Fruit fly (Drosophila melanogaster) whole organism, embryonic: Measurements from ENCODE around the gene CG45065.
A peak's percentile ranks its signal among the peaks of the same experiment; 100 is the strongest.

Source experiments
- Asciz ChIP-seq: fragments of 200-800 bp; sonication (Bioruptor generic); optimal IDR thresholded peaks from 2 replicates; lab custom pipeline; 2017; ENCODE audit warnings: missing biosample characterization, mild to moderate bottlenecking, missing genetic modification characterization, missing genetic modification reagents
- Atf6 ChIP-seq: fragments of 200-800 bp; sonication (Bioruptor generic); IDR thresholded peaks from 2 replicates; pipeline ENCODE4 v1.3.6; 2022; ENCODE audit warnings: missing biosample characterization, missing genetic modification characterization
- CG11696 ChIP-seq: fragments of 200-800 bp; sonication (Bioruptor generic); IDR thresholded peaks from 2 replicates; pipeline ENCODE4 v1.3.6; 2022; ENCODE audit warnings: missing biosample characterization, missing genetic modification characterization
- CG12659 ChIP-seq: fragments of 200-800 bp; sonication (Bioruptor generic); optimal IDR thresholded peaks from 3 replicates; lab custom pipeline; 2017; ENCODE audit warnings: mild to moderate bottlenecking, missing biosample characterization, missing genetic modification reagents, missing genetic modification characterization
- CG13296 ChIP-seq: fragments of 200-800 bp; sonication (Bioruptor generic); optimal IDR thresholded peaks from 3 replicates; lab custom pipeline; 2018; ENCODE audit warnings: missing biosample characterization, mild to moderate bottlenecking, missing genetic modification characterization
- CG15479 ChIP-seq: fragments of 200-800 bp; sonication (Bioruptor generic); optimal IDR thresholded peaks from 3 replicates; lab custom pipeline; 2019; ENCODE audit warnings: missing biosample characterization, mild to moderate bottlenecking, missing genetic modification characterization, moderate library complexity
- CG16863 ChIP-seq: fragments of 200-800 bp; sonication (Bioruptor generic); optimal IDR thresholded peaks from 3 replicates; lab custom pipeline; 2016; ENCODE audit warnings: missing biosample characterization, missing genetic modification characterization
- CG17186 ChIP-seq: fragments of 200-800 bp; sonication (Bioruptor generic); optimal IDR thresholded peaks from 3 replicates; lab custom pipeline; 2017; ENCODE audit warnings: missing biosample characterization, missing genetic modification reagents, missing genetic modification characterization
- CG17328 ChIP-seq: fragments of 200-800 bp; sonication (Bioruptor generic); IDR thresholded peaks from 2 replicates; pipeline ENCODE4 v1.3.6; 2022; ENCODE audit warnings: missing biosample characterization, missing genetic modification characterization
- CG17359 ChIP-seq: fragments of 200-800 bp; sonication (Bioruptor generic); optimal IDR thresholded peaks from 3 replicates; lab custom pipeline; 2018; ENCODE audit warnings: missing biosample characterization, mild to moderate bottlenecking, missing genetic modification characterization, moderate library complexity
- CG17829 ChIP-seq: fragments of 200-800 bp; optimal IDR thresholded peaks from 2 replicates; lab custom pipeline; 2019; ENCODE audit warnings: missing biosample characterization, mild to moderate bottlenecking, missing genetic modification characterization, moderate library complexity
- CG18262 ChIP-seq: fragments of 200-800 bp; optimal IDR thresholded peaks from 3 replicates; lab custom pipeline; 2019; ENCODE audit warnings: missing biosample characterization, mild to moderate bottlenecking, missing genetic modification characterization, moderate library complexity
- CG18619 ChIP-seq: fragments of 200-800 bp; sonication (Bioruptor generic); optimal IDR thresholded peaks from 3 replicates; lab custom pipeline; 2017; ENCODE audit warnings: missing biosample characterization, mild to moderate bottlenecking, missing genetic modification characterization
- CG43689 ChIP-seq: fragments of 200-800 bp; sonication (Bioruptor generic); IDR thresholded peaks from 2 replicates; pipeline ENCODE4 v1.3.6; 2022; ENCODE audit warnings: missing biosample characterization, missing genetic modification characterization
- CG4820 ChIP-seq: fragments of 200-800 bp; sonication (Bioruptor generic); optimal IDR thresholded peaks from 3 replicates; lab custom pipeline; 2016; ENCODE audit warnings: missing biosample characterization, missing genetic modification characterization
- CG6175 ChIP-seq: fragments of 200-800 bp; sonication (Bioruptor generic); IDR thresholded peaks from 3 replicates; pipeline ENCODE4 v1.3.6; 2022; ENCODE audit warnings: missing biosample characterization, missing genetic modification characterization
- CG7372 ChIP-seq: fragments of 200-800 bp; sonication (Bioruptor generic); IDR thresholded peaks from 2 replicates; pipeline ENCODE4 v1.3.6; 2022; ENCODE audit warnings: missing biosample characterization, missing genetic modification characterization
- CG7839 ChIP-seq: fragments of 200-800 bp; sonication (Bioruptor generic); optimal IDR thresholded peaks from 3 replicates; lab custom pipeline; 2018; ENCODE audit warnings: missing biosample characterization, mild to moderate bottlenecking, missing genetic modification characterization, moderate library complexity
- CG8388 ChIP-seq: fragments of 200-800 bp; sonication (Bioruptor generic); optimal IDR thresholded peaks from 2 replicates; lab custom pipeline; 2019; ENCODE audit warnings: missing biosample characterization, mild to moderate bottlenecking, missing genetic modification characterization, moderate library complexity
- CG8478 ChIP-seq: fragments of >200 bp; optimal IDR thresholded peaks from 2 replicates; lab custom pipeline; 2018
- CG9932 ChIP-seq: fragments of 200-800 bp; sonication (Bioruptor generic); IDR thresholded peaks from 2 replicates; pipeline ENCODE4 v1.3.6; 2022; ENCODE audit warnings: missing biosample characterization, missing genetic modification characterization
- CoRest ChIP-seq: fragments of 200-800 bp; sonication (Bioruptor generic); optimal IDR thresholded peaks from 3 replicates; lab custom pipeline; 2018; ENCODE audit warnings: missing biosample characterization, mild to moderate bottlenecking, missing genetic modification characterization, moderate library complexity
- CrebB ChIP-seq: fragments of 200-800 bp; sonication (Bioruptor generic); optimal IDR thresholded peaks from 3 replicates; lab custom pipeline; 2018; ENCODE audit warnings: missing biosample characterization, mild to moderate bottlenecking, missing genetic modification characterization
- D19A ChIP-seq: fragments of 200-800 bp; optimal IDR thresholded peaks from 3 replicates; lab custom pipeline; 2019; ENCODE audit warnings: missing biosample characterization, mild to moderate bottlenecking, missing genetic modification characterization, moderate library complexity
- Dref ChIP-seq: fragments of 200-800 bp; sonication (Bioruptor generic); IDR thresholded peaks from 2 replicates; pipeline ENCODE4 v1.3.6; 2022; ENCODE audit warnings: missing biosample characterization, missing genetic modification characterization
- E2f1 ChIP-seq: fragments of 200-800 bp; sonication (Bioruptor generic); IDR thresholded peaks from 2 replicates; pipeline ENCODE4 v1.3.6; 2022; ENCODE audit warnings: missing biosample characterization, missing genetic modification characterization
- GATAe ChIP-seq: fragments of 200-800 bp; sonication (Bioruptor generic); conservative IDR thresholded peaks from 2 replicates; pipeline ENCODE4 v1.3.6; 2022; ENCODE audit warnings: missing biosample characterization, missing genetic modification characterization
- Hmr ChIP-seq: fragments of 200-800 bp; sonication (Bioruptor generic); optimal IDR thresholded peaks from 3 replicates; lab custom pipeline; 2017; ENCODE audit warnings: mild to moderate bottlenecking, missing biosample characterization, missing genetic modification reagents, missing genetic modification characterization
- MBD-R2 ChIP-seq: fragments of 200-800 bp; sonication (Bioruptor generic); IDR thresholded peaks from 2 replicates; pipeline ENCODE4 v1.3.6; 2022; ENCODE audit warnings: missing biosample characterization, missing genetic modification characterization
- NFAT ChIP-seq: fragments of 200-800 bp; sonication (Bioruptor generic); IDR thresholded peaks from 2 replicates; pipeline ENCODE4 v1.3.6; 2022; ENCODE audit warnings: missing biosample characterization, missing genetic modification characterization
- Ptx1 ChIP-seq: fragments of 200-800 bp; sonication (Bioruptor generic); IDR thresholded peaks from 2 replicates; pipeline ENCODE4 v1.3.6; 2022; ENCODE audit warnings: missing biosample characterization, missing genetic modification characterization
- Usf ChIP-seq: fragments of 200-800 bp; sonication (Bioruptor generic); optimal IDR thresholded peaks from 2 replicates; lab custom pipeline; 2017; ENCODE audit warnings: missing genotype, missing biosample characterization, missing genetic modification characterization
- amos ChIP-seq: fragments of 200-800 bp; sonication (Bioruptor generic); IDR thresholded peaks from 2 replicates; pipeline ENCODE4 v1.3.6; 2022; ENCODE audit warnings: missing biosample characterization, missing genetic modification characterization; ENCODE audit not compliant: partially characterized antibody
- bcd ChIP-seq: fragments of 200-800 bp; sonication (Bioruptor generic); optimal IDR thresholded peaks from 2 replicates; lab custom pipeline; 2017; ENCODE audit warnings: missing biosample characterization, mild to moderate bottlenecking, missing genetic modification characterization
- btn ChIP-seq: fragments of 200-800 bp; sonication (Bioruptor generic); optimal IDR thresholded peaks from 2 replicates; lab custom pipeline; 2016; ENCODE audit warnings: missing biosample characterization, missing genetic modification characterization
- ci ChIP-seq: fragments of 200-800 bp; sonication (Bioruptor generic); IDR thresholded peaks from 3 replicates; pipeline ENCODE4 v1.3.6; 2022; ENCODE audit warnings: missing biosample characterization, missing genetic modification characterization
- danr ChIP-seq: fragments of 200-800 bp; sonication (Bioruptor generic); IDR thresholded peaks from 2 replicates; pipeline ENCODE4 v1.3.6; 2022; ENCODE audit warnings: missing biosample characterization, missing genetic modification characterization
- dm ChIP-seq: fragments of 200-800 bp; sonication (Bioruptor generic); optimal IDR thresholded peaks from 3 replicates; lab custom pipeline; 2016; ENCODE audit warnings: missing biosample characterization, missing genetic modification characterization
- grn ChIP-seq: fragments of 200-800 bp; sonication (Bioruptor generic); optimal IDR thresholded peaks from 3 replicates; lab custom pipeline; 2017; ENCODE audit warnings: missing biosample characterization, missing genetic modification characterization
- hb ChIP-seq: fragments of 200-800 bp; sonication (Bioruptor generic); IDR thresholded peaks from 3 replicates; pipeline ENCODE4 v1.3.6; 2022; ENCODE audit warnings: missing biosample characterization, missing genetic modification characterization; ENCODE audit not compliant: partially characterized antibody
- kay ChIP-seq: fragments of 200-800 bp; sonication (Bioruptor generic); optimal IDR thresholded peaks from 2 replicates; lab custom pipeline; 2016; ENCODE audit warnings: missing biosample characterization, missing genetic modification characterization
- kni ChIP-seq: fragments of 200-800 bp; sonication (Bioruptor generic); optimal IDR thresholded peaks from 3 replicates; lab custom pipeline; 2017; ENCODE audit warnings: mild to moderate bottlenecking, missing biosample characterization, missing genetic modification reagents, missing genetic modification characterization
- mirr ChIP-seq: fragments of 200-800 bp; sonication (Bioruptor generic); optimal IDR thresholded peaks from 3 replicates; lab custom pipeline; 2018; ENCODE audit warnings: missing biosample characterization, mild to moderate bottlenecking, missing genetic modification characterization
- sc ChIP-seq, 3 experiments: fragments of >200 bp in 2 of 3; fragments of 200-800 bp in 1 of 3; sonication (Bioruptor generic) in 1 of 3; optimal IDR thresholded peaks; 2 replicates in 2 of 3; 3 replicates in 1 of 3; lab custom pipeline; 2017; ENCODE audit warnings: mild to moderate bottlenecking in 1 of 3, missing biosample characterization in 1 of 3, missing genetic modification characterization in 1 of 3, missing genetic modification reagents in 1 of 3
- shn ChIP-seq: fragments of 200-800 bp; sonication (Bioruptor generic); optimal IDR thresholded peaks from 3 replicates; lab custom pipeline; 2016; ENCODE audit warnings: missing biosample characterization, missing genetic modification characterization
- slou ChIP-seq: fragments of 200-800 bp; sonication (Bioruptor generic); optimal IDR thresholded peaks from 3 replicates; lab custom pipeline; 2016; ENCODE audit warnings: missing biosample characterization, missing genetic modification characterization
- ssp ChIP-seq: fragments of 200-800 bp; sonication (Bioruptor generic); IDR thresholded peaks from 2 replicates; pipeline ENCODE4 v1.3.6; 2022; ENCODE audit warnings: missing biosample characterization, missing genetic modification characterization
- tna ChIP-seq: fragments of 200-800 bp; sonication (Bioruptor generic); IDR thresholded peaks from 2 replicates; pipeline ENCODE4 v1.3.6; 2022; ENCODE audit warnings: missing biosample characterization, missing genetic modification characterization; ENCODE audit not compliant: partially characterized antibody
- unc-4 ChIP-seq: fragments of 200-800 bp; sonication (Bioruptor generic); IDR thresholded peaks from 2 replicates; pipeline ENCODE4 v1.3.6; 2022; ENCODE audit warnings: missing biosample characterization, missing genetic modification characterization; ENCODE audit not compliant: partially characterized antibody
- zen2 ChIP-seq: fragments of 200-800 bp; sonication (Bioruptor generic); IDR thresholded peaks from 3 replicates; pipeline ENCODE4 v1.3.6; 2022; ENCODE audit warnings: missing biosample characterization, missing genetic modification characterization; ENCODE audit not compliant: partially characterized antibody

The CG45065 gene

dm6 chrX:14832562-14833303, 49.7 kb downstream of the CG45065 start, which contains the start of gene CG14411 (continued):
- peak; percentile 32 for TF ChIP-seq dm
- TF ChIP-seq CG7372 (GFP tag; lab: Robert Waterston, UW): no peak
- no peak for TF ChIP-seq E2f1 (GFP tag; lab: Robert Waterston, UW)
- peak; percentile 48 for TF ChIP-seq amos (GFP tag; lab: Robert Waterston, UW)
- TF ChIP-seq Ptx1 (GFP tag; lab: Robert Waterston, UW): no peak
- TF ChIP-seq ssp (GFP tag; lab: Robert Waterston, UW): no peak
- no peak for TF ChIP-seq CG12659
- no peak for TF ChIP-seq CG17328 (GFP tag; lab: Robert Waterston, UW)
- no peak for TF ChIP-seq hb
- TF ChIP-seq slou (GFP tag; lab: Kevin White, UChicago): no peak
- no peak for TF ChIP-seq ci (GFP tag; lab: Robert Waterston, UW)
- no peak for TF ChIP-seq btn
- TF ChIP-seq grn (GFP tag; lab: Kevin White, UChicago): no peak
- no peak for TF ChIP-seq kay (GFP tag; lab: Kevin White, UChicago)
- TF ChIP-seq tna (GFP tag; lab: Robert Waterston, UW): no peak
- TF ChIP-seq CG13296 (GFP tag; lab: Kevin White, UChicago): no peak
- no peak for TF ChIP-seq zen2 (GFP tag; lab: Robert Waterston, UW)
- TF ChIP-seq CG6175 (GFP tag; lab: Robert Waterston, UW): no peak
- no peak for TF ChIP-seq CG18619
- TF ChIP-seq CG8388: no peak
- TF ChIP-seq danr (GFP tag; lab: Robert Waterston, UW): no peak
- peak; percentile 18 for TF ChIP-seq CG15479 (GFP tag; lab: Kevin White, UChicago)
- TF ChIP-seq MBD-R2: peak; percentile 42
- TF ChIP-seq Hmr (GFP tag; lab: Kevin White, UChicago): no peak
- TF ChIP-seq CrebB (tag; lab: Kevin White, UChicago): no peak
- TF ChIP-seq bcd: no peak
- no peak for TF ChIP-seq GATAe (GFP tag; lab: Robert Waterston, UW)
- TF ChIP-seq CG17359 (tag; lab: Kevin White, UChicago): no peak
- no peak for TF ChIP-seq sc (optimal IDR thresholded peaks at IDR 0.05; lab: Kevin White, UChicago)
- TF ChIP-seq sc (GFP tag; optimal IDR thresholded peaks at IDR 0.05; lab: Kevin White, UChicago): no peak
- TF ChIP-seq Usf (GFP tag; lab: Kevin White, UChicago): no peak
- TF ChIP-seq CG16863 (GFP tag; lab: Kevin White, UChicago): no peak
- TF ChIP-seq Asciz: no peak
- TF ChIP-seq CG11696 (GFP tag; lab: Robert Waterston, UW): no peak
- TF ChIP-seq CG18262 (tag; lab: Kevin White, UChicago): no peak
- TF ChIP-seq shn (GFP tag; lab: Kevin White, UChicago): no peak
- peak; percentile 1 for TF ChIP-seq CG17829 (tag; lab: Kevin White, UChicago)
- TF ChIP-seq CG8478 (lab: Kevin White, UChicago): peak; percentile 28
- no peak for TF ChIP-seq Atf6 (GFP tag; lab: Robert Waterston, UW)
- no peak for TF ChIP-seq D19A (tag; lab: Kevin White, UChicago)
- no peak for TF ChIP-seq CG43689 (GFP tag; lab: Robert Waterston, UW)
- TF ChIP-seq CoRest (tag; lab: Kevin White, UChicago): no peak
- no peak for TF ChIP-seq CG7839
- TF ChIP-seq unc-4 (GFP tag; lab: Robert Waterston, UW): no peak
- peak; percentile 7 for TF ChIP-seq CG17186 (GFP tag; lab: Kevin White, UChicago)
- no peak for TF ChIP-seq CG4820 (GFP tag; lab: Kevin White, UChicago)
- TF ChIP-seq NFAT (GFP tag; lab: Robert Waterston, UW): no peak
- peak; percentile 69 for TF ChIP-seq kni (GFP tag; lab: Kevin White, UChicago)
- TF ChIP-seq Dref (GFP tag; lab: Robert Waterston, UW): peak; percentile 52
- TF ChIP-seq mirr (GFP tag; lab: Kevin White, UChicago): no peak
- no peak for TF ChIP-seq CG9932 (GFP tag; lab: Robert Waterston, UW)
